Fruit fly (Drosophila melanogaster): ENCODE results near the gene CG31524.

The CG31524 gene

dm6 chr3R:30501174-30501573, 13.0 kb downstream of the CG31524 start (continued):
- TF ChIP-seq CG6791 (GFP tag; IDR thresholded peaks at IDR 0.05; ENCODE audit: partially characterized antibody) (no peak), oc (tag; optimal IDR thresholded peaks at IDR 0.05) (no peak), Myb (GFP tag; optimal IDR thresholded peaks at IDR 0.05) (peak; percentile 1), CG31441 (GFP tag; IDR thresholded peaks at IDR 0.05) (no peak), Fer1 (GFP tag; optimal IDR thresholded peaks at IDR 0.05) (no peak), CG12744 (GFP tag; optimal IDR thresholded peaks at IDR 0.05) (no peak), CG13296 (GFP tag; optimal IDR thresholded peaks at IDR 0.05) (no peak), cato (GFP tag; optimal IDR thresholded peaks at IDR 0.05; ENCODE audit: borderline replicate concordance) (no peak), run (tag; optimal IDR thresholded peaks at IDR 0.05) (no peak), CG7963 (GFP tag; IDR thresholded peaks at IDR 0.05; ENCODE audit: partially characterized antibody) (no peak), Gsc (GFP tag; IDR thresholded peaks at IDR 0.05) (no peak), en (GFP tag; optimal IDR thresholded peaks at IDR 0.05) (no peak), CG8924 (tag; optimal IDR thresholded peaks at IDR 0.05) (no peak), CG9932 (GFP tag; IDR thresholded peaks at IDR 0.05) (no peak), Dll (GFP tag; IDR thresholded peaks at IDR 0.05; ENCODE audit: partially characterized antibody) (no peak), CG9609 (GFP tag; optimal IDR thresholded peaks at IDR 0.05) (peak; percentile 15), Med (GFP tag) (no peak), CG10979 (tag; optimal IDR thresholded peaks at IDR 0.05) (no peak), CG2889 (GFP tag; IDR thresholded peaks at IDR 0.05) (no peak), tup (GFP tag; optimal IDR thresholded peaks at IDR 0.05) (no peak), jigr1 (GFP tag; IDR thresholded peaks at IDR 0.05) (no peak), CG11723 (GFP tag; optimal IDR thresholded peaks at IDR 0.05) (no peak), Sry-δ (GFP tag; optimal IDR thresholded peaks at IDR 0.05) (no peak), CG18262 (tag; optimal IDR thresholded peaks at IDR 0.05) (no peak), Deaf1 (tag; optimal IDR thresholded peaks at IDR 0.05) (no peak), trh (GFP tag; optimal IDR thresholded peaks at IDR 0.05) (no peak), lilli (GFP tag; optimal IDR thresholded peaks at IDR 0.05) (no peak), Sry-β (GFP tag; optimal IDR thresholded peaks at IDR 0.05) (no peak), CG18011 (GFP tag; optimal IDR thresholded peaks at IDR 0.05) (no peak), NC2α (GFP tag; optimal IDR thresholded peaks at IDR 0.05) (no peak), D19B (GFP tag; optimal IDR thresholded peaks at IDR 0.05) (peak; percentile 65), CG14710 (tag; optimal IDR thresholded peaks at IDR 0.05) (no peak), CG14965 (GFP tag; optimal IDR thresholded peaks at IDR 0.05; ENCODE audit: borderline replicate concordance) (no peak), repo (GFP tag; optimal IDR thresholded peaks at IDR 0.05) (no peak), grau (tag; optimal IDR thresholded peaks at IDR 0.05) (no peak), CG13894 (tag; optimal IDR thresholded peaks at IDR 0.05) (no peak), bigmax (GFP tag; optimal IDR thresholded peaks at IDR 0.05) (no peak), Lim3 (GFP tag; IDR thresholded peaks at IDR 0.05) (no peak), gcm2 (GFP tag; optimal IDR thresholded peaks at IDR 0.05) (no peak), CG6683 (GFP tag; optimal IDR thresholded peaks at IDR 0.05) (no peak), CG4328 (GFP tag; optimal IDR thresholded peaks at IDR 0.05) (no peak), E2f1 (GFP tag; IDR thresholded peaks at IDR 0.05) (0 out of 2 replicates have a peak, but pooled peaks have one; percentile 16), CG7271 (tag; optimal IDR thresholded peaks at IDR 0.05) (peak; percentile 31), Adf1 (GFP tag; IDR thresholded peaks at IDR 0.05) (no peak), CG17802 (tag; optimal IDR thresholded peaks at IDR 0.05) (no peak), Chrac-16 (GFP tag; optimal IDR thresholded peaks at IDR 0.05) (peak; percentile 15), CG9797 (GFP tag; optimal IDR thresholded peaks at IDR 0.05) (no peak), CG11456 (GFP tag; IDR thresholded peaks at IDR 0.05) (peak; percentile 28; the same call in 1 of the 3 replicates), so (GFP tag; IDR thresholded peaks at IDR 0.05) (no peak), CG11504 (tag; optimal IDR thresholded peaks at IDR 0.05) (no peak), CG1792 (GFP tag; optimal IDR thresholded peaks at IDR 0.05) (no peak), psq (GFP tag; optimal IDR thresholded peaks at IDR 0.05) (no peak)

All from whole organism, embryonic.